3 worm cellular contexts compared by ENCODE assay signal in genomic region chrX:1126207-1126606, ce11.
TF ChIP-seq lines count a peak whose summit lies in the region.

No protein-coding gene starts in this region.

TF ChIP-seq in whole organism, L1 larva, 84 proteins besides CTCF, POLR2A, EP300 and RAD21:
- TF ChIP-seq ceh-90 (tag; optimal IDR thresholded peaks at IDR 0.05; lab: Kevin White, UChicago), result no peak
- peak; percentile 6 for TF ChIP-seq nhr-85 (tag; lab: Kevin White, UChicago)

TF ChIP-seq in whole organism, L4 larva, 104 proteins besides CTCF, POLR2A, EP300 and RAD21:
- TF ChIP-seq ZK337.2 (GFP tag; IDR thresholded peaks at IDR 0.05; lab: Robert Waterston, UW) (no peak), pqm-1 (tag; optimal IDR thresholded peaks at IDR 0.05; lab: Kevin White, UChicago) (peak; percentile 11), nhr-111 (GFP tag; optimal IDR thresholded peaks at IDR 0.05; lab: Kevin White, UChicago) (no peak), aha-1 (tag; lab: Kevin White, UChicago) (peak; percentile 35), nhr-6 (tag; optimal IDR thresholded peaks at IDR 0.05; lab: Kevin White, UChicago) (peak; percentile 61), nhr-28 (tag; optimal IDR thresholded peaks at IDR 0.05; lab: Kevin White, UChicago) (peak; percentile 74), nhr-237 (tag; optimal IDR thresholded peaks at IDR 0.05; lab: Kevin White, UChicago) (no peak), dmd-6 (GFP tag; IDR thresholded peaks at IDR 0.05; lab: Robert Waterston, UW) (peak; percentile 52), nhr-42 (GFP tag; IDR thresholded peaks at IDR 0.05; lab: Robert Waterston, UW) (no peak)

TF ChIP-seq in whole organism, young adult, 124 proteins besides CTCF, POLR2A, EP300 and RAD21:
- TF ChIP-seq nhr-80 (tag; optimal IDR thresholded peaks at IDR 0.05; lab: Kevin White, UChicago) (peak; percentile 31), ztf-22 (GFP tag; optimal IDR thresholded peaks at IDR 0.05; lab: Kevin White, UChicago) (no peak)
TF ChIP-seq in whole organism, young adult: peak in this region for 1.
